Worm (Caenorhabditis elegans) whole organism, L4/young adult: ENCODE measurements around the gene F28A10.13.

Source experiments
- W03F9.2 ChIP-seq: fragments of 150-350 bp; optimal IDR thresholded peaks from 2 replicates; lab custom pipeline; 2014; ENCODE audit warnings: missing biosample characterization, missing genetic modification characterization
- dao-5 ChIP-seq: sonication (generic microtip); optimal IDR thresholded peaks from 2 replicates; lab custom pipeline; 2016; ENCODE audit warnings: missing genotype, missing genetic modification characterization, moderate library complexity, missing compliant biosample characterization

DNA sequence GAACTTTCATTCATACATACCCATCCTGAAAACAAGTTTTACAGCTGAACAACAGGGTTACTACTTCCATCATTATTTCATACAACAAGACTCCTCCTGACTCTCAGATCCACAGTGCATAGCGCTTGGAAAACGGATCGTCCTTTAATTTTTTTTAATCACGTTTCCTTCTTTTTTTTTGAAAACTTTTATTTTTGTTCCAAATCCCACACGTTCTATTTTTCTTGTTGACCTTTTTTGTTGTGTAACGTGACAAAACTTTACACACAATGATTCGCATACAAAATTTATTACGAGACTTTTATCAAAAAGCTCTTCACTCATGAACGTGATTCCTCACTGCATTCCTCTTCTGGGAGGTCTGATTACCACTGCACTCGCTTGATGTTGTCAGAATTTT is 8.5 kb upstream of the F28A10.13 start, which contains the start of gene clc-33:
- no peak for TF ChIP-seq W03F9.2
- no peak for TF ChIP-seq dao-5 (tag; lab: Kevin White, UChicago)
